Fruit fly (Drosophila melanogaster) ovary, adult (tissue): ENCODE data around the gene CG14989.

Experiments used
- CG17801 ChIP-seq: fragments of 200-800 bp; optimal IDR thresholded peaks from 2 replicates; lab custom pipeline; 2019; ENCODE audit warnings: missing biosample characterization, mild to moderate bottlenecking, missing genetic modification characterization, moderate library complexity; ENCODE audit not compliant: partially characterized antibody

CG14989 gene

DNA sequence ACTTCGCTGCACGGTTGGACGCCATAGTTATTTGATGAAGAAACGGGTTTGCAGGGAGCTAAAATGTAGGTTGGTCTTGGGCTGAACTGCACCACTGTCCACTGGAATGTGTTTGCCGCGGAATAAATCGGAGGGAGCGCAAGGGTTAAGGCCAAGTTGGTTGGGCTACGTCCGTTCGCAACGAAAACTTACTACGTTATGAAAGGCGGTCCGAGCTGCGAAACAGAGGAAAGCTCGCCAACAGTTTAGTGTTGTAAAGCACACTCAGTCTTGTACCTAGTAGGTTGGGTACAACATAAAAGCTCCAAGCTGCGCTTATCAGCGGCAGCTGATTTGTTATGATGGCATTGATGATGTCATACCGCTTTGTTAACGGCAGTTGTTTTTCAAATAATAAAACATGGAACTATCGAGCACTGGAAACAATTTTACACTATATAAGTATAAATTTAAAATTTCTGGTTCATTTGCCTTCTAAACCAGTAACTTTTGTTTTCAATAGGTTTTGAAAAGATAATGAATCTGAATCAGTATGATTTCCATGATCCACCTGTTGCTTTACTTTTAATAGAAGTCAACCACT, 34.9 kb downstream of the CG14989 start, which contains the start of gene Chd64:
Gene Chd64, minus strand, starts transcription at position 204 of the 583 bp plus-strand sequence.
- TF ChIP-seq CG17801 (GFP tag; lab: Kevin White, UChicago): peak; percentile 82

DNA sequence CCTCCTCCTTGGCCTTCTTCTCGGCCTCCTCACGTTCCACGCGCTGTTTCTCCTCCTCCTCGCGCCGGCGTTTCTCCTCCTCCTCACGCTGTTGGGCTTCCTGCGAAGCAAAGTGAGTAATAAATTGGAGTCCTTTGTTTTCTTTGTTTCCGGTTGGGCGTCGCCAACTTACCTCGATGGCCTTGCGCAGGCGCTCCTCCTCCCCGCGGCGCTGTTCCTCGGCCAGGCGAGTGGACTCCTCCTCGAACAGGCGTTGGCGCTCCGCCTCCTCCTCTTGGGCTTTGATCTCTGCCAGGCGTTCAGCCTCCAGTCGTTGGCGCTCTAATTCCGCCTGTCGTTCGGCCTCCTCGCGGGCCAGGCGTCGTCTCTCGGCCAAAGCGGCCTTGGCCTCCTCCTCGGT, 38.3 kb downstream of the CG14989 start:
- TF ChIP-seq CG17801 (GFP tag; lab: Kevin White, UChicago): no peak

DNA sequence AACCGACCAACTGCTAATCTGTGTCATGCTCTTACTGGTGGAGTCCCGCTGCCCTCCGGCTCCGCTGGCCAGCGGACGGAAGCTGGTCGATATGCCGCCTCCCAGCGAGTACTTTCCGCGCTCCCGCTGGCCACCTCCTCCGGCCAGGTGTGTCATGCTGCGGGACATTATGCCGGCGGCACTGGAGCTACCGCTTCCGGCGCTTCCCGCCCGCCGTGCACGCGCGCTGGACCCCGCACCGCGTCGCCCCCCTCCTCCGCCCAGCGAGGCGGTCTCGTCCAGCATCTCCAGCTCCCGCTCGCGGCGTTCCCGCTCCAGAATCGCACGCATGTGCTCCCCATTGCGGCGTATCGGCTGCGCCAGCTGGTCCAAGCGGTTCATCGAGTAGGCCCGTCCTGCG, 41.2 kb downstream of the CG14989 start:
- TF ChIP-seq CG17801 (GFP tag; lab: Kevin White, UChicago): no peak

DNA sequence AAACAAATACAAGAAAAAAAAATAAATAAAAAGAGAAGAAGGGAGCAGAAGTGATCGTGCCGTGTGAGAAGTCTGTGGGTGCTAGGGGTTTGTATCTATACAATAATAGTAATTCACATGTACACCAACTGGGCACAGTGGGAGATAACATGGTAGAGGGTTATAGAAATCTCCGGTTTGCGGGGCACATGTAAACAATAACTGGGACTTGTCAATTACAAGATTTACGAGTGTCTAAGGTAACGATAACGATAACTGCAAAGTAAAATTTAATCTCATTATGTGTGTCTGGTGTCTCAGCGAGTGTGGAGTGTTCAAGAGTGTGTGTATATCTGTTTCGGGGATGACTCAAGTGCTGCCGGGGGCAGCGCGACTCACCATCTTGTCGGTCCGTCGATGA, 43.4 kb downstream of the CG14989 start:
- no peak for TF ChIP-seq CG17801 (GFP tag; lab: Kevin White, UChicago)

DNA sequence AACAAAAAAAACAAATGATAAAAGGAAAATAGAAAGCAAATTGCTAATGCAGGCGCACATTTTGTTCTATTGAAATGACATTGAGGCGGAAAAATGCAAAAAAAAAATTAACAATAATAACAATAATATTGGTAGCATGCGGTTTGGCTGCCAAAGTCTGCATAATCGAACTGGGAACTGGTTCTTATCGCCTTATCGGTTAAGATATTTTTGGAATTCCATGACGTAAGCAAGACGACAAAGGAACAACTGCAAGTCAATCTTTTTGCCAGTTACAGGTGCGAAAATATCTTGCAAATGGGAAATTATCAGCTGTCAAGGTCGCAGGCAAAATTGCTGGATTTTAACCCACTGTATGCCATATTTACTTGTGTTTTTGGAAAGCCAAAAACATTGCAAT, 45.2 kb downstream of the CG14989 start:
- no peak for TF ChIP-seq CG17801 (GFP tag; lab: Kevin White, UChicago)

DNA sequence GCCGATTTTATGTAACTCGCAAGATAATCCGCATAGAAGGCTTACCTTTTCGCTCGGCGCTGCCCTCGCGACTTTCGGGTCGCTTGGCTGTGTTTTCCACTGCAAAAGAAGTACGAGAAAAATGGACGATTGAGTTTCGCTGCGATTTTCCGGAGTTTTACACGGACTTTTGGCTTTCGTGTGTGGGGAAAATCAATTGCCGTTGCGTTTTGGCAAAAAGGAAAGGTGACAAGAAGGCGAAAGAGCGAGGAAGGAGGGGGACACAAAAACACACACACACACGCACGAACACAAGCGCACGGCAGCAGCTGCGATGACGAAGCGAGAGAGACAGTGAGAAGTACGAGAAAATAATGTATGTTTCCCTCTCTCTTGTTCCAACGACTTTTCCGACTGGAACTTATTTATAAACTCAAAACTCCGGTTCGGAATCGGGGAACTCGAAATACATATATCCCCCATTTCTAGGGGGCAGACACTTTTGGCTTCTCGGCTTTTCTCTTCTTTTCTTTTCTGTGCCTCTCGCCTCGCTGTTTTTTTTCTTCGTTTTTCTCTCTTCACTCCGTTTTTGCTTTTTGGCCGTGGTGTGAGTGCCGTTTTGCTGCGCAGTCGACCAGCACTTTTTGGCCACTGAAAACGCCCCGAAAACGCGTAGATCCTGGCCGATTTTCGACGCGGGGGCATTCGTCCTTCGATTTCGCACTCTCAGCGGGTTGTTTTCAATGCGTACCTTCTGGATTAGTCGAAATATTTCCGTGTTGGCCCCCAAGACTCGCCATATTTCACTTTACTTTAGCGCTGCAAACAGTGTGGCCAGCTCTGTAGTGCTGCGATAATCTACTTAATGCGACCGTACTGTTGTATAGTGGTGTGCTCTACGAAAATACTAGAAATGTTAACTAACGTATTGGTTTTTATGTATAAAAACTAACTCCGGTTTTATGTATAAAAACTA, 46.6 kb downstream of the CG14989 start, which contains the start of gene ens:
Gene ens, minus strand, starts transcription at position 827 of the 955 bp plus-strand sequence.
- peak; percentile 35 for TF ChIP-seq CG17801 (GFP tag; lab: Kevin White, UChicago)

DNA sequence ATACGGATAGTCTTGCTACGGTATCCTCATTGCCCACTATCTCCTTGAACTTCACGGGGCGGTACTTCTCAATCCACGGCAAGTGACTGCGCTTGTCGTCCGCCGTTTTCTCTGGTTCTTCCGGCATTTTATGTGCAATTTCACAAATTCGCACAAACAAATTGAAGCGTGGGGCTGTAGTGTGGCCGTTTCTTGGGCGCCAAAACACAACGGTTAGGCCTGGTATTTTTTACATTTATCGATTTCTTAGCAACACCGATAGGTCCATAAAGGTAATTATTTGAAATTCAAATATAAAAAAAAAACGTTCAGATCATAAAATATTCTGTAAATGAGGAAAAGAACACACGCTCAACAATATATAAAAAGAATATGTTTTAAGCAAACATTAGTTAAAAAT, 48.5 kb downstream of the CG14989 start, which contains the start of gene RfC4:
Gene RfC4, minus strand, starts transcription at position 182 of the 400 bp plus-strand sequence.
- TF ChIP-seq CG17801 (GFP tag; lab: Kevin White, UChicago): no peak

DNA sequence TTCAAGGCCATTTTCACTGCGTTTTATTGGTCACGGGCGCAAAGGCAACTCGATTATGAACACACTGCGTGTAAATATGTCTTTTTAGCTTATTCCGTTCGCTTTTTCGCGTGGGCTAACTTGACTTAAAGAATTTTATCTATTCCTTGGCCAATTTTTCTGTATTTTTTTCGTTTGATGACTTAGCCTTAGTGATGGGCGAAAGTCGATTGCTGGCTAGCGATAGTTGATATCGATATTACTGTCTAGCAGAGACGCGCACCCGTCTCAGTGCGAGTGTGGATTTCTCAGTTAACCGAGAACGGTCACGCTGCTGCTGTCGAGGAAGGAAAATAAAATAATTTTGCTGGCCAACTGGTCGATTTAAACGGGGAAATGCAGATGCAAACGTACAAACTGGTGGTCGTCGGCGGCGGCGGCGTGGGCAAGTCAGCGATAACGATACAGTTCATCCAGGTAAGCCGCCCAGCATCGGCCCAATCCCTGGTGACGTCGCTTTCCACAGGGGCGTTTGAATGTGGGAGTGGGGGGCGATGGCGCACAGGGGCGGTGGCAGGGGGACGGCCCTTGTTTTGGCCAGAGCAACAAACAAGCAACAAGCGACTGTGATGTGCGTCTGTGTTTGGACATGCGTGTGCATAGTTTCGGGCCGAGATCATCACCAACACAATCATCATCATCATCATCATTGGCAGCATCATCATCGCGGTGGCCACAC, 51.6 kb downstream of the CG14989 start, which contains the start of the genes Rop and Ras64B:
Gene Rop, minus strand, starts transcription at position 193 of the 718 bp plus-strand sequence.
Gene Ras64B, plus strand, starts transcription at position 273 of the 718 bp plus-strand sequence.
- peak; percentile 64 for TF ChIP-seq CG17801 (GFP tag; lab: Kevin White, UChicago)

DNA sequence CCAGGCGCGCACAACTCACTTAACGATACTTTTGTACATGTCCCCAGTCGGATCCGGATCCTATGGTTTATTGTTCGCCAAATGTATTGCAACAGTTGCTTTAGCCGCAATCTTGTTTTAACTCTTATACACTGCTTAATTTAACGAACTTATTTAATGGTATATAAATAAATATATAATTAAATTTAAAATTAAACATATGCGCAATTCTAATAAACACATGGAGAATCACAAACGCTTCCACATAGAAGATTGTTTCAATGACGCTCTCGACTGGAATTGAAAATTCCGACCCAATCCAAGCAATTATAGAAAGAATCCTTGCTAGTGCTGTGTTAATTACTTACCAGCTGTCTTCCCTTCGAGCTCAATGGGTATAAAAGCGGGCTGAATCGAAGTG, 53.8 kb downstream of the CG14989 start, which contains the start of gene Akh:
Gene Akh, plus strand, starts transcription at position 301 of the 400 bp plus-strand sequence.
- TF ChIP-seq CG17801 (GFP tag; lab: Kevin White, UChicago): no peak

DNA sequence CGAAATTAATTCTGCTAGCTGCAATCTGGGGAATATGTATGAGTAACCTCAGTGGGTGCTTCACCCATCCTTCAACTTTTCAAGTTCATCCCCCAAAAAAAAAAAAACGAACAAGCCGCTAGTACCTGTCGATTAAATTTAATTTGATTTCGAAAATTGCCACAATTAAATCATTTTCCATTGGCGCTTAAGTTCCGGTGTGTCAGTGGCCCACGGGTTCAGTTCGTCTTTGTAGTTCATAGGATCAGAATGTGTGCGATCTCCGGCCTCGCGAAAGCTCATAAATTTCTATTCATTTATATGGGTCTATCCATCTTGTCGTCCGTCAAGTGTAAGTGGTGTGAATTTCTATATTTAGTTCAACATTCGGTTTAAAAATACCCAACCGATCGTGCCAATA, 54.7 kb downstream of the CG14989 start, which contains the start of gene CG32260:
Gene CG32260, plus strand, starts transcription at position 301 of the 400 bp plus-strand sequence.
- TF ChIP-seq CG17801 (GFP tag; lab: Kevin White, UChicago): no peak
